Worm (Caenorhabditis elegans) whole organism, L4 larva: ENCODE measurements around the gene F16G10.11.
A peak's percentile ranks its signal among the peaks of the same experiment; 100 is the strongest.

Experiments
- F10B5.3 ChIP-seq: sonication (generic microtip); optimal IDR thresholded peaks from 2 replicates; lab custom pipeline; 2016; ENCODE audit warnings: mild to moderate bottlenecking, missing genetic modification characterization, missing compliant biosample characterization
- R02D3.7 ChIP-seq: fragments of 150-350 bp; sonication (generic microtip); optimal IDR thresholded peaks from 3 replicates; lab custom pipeline; 2014; ENCODE audit warnings: missing biosample characterization, missing genetic modification characterization
- T20F7.1 ChIP-seq: fragments of 200-800 bp; sonication (Bioruptor generic); optimal IDR thresholded peaks from 2 replicates; lab custom pipeline; 2018; ENCODE audit warnings: mild to moderate bottlenecking, missing genetic modification characterization, missing compliant biosample characterization
- Y48G9A.11 ChIP-seq: fragments of 200-800 bp; sonication (Bioruptor generic); IDR thresholded peaks from 2 replicates; pipeline ENCODE4 v1.3.6; 2022; ENCODE audit warnings: missing genetic modification reagents, missing genetic modification characterization, missing compliant biosample characterization
- ZK337.2 ChIP-seq: fragments of 200-800 bp; sonication (Bioruptor generic); IDR thresholded peaks from 2 replicates; pipeline ENCODE4 v1.3.6; 2022; ENCODE audit warnings: missing genetic modification reagents, missing genetic modification characterization, missing compliant biosample characterization
- aha-1 ChIP-seq: fragments of 150-350 bp; peaks from one replicate; lab custom pipeline; 2014; ENCODE audit warnings: missing biosample characterization, missing genetic modification characterization
- ama-1 ChIP-seq: fragments of 150-350 bp; optimal IDR thresholded peaks from 2 replicates; lab custom pipeline; 2014; ENCODE audit warnings: inconsistent platforms, mixed read lengths
- daf-8 ChIP-seq: fragments of 200-800 bp; sonication (Bioruptor generic); IDR thresholded peaks from 2 replicates; pipeline ENCODE4 v1.3.6; 2022; ENCODE audit warnings: missing genetic modification characterization, missing compliant biosample characterization
- dpl-1 ChIP-seq: fragments of 150-350 bp; optimal IDR thresholded peaks from 2 replicates; lab custom pipeline; 2014; ENCODE audit warnings: missing biosample characterization, missing genetic modification reagents, missing genetic modification characterization
- duxl-1 ChIP-seq: sonication (generic microtip); optimal IDR thresholded peaks from 2 replicates; lab custom pipeline; 2016; ENCODE audit warnings: mild to moderate bottlenecking, missing genetic modification characterization, moderate library complexity, missing compliant biosample characterization; ENCODE audit not compliant: poor library complexity
- hlh-30 ChIP-seq: sonication (generic microtip); optimal IDR thresholded peaks from 2 replicates; lab custom pipeline; 2017; ENCODE audit warnings: antibody characterized with exemption, mild to moderate bottlenecking, missing genetic modification characterization, missing compliant biosample characterization; ENCODE audit not compliant: insufficient read depth
- lir-3 ChIP-seq: sonication (generic microtip); optimal IDR thresholded peaks from 2 replicates; lab custom pipeline; 2016; ENCODE audit warnings: mild to moderate bottlenecking, missing genetic modification characterization, missing compliant biosample characterization
- nhr-77 ChIP-seq: fragments of 150-350 bp; optimal IDR thresholded peaks from 2 replicates; lab custom pipeline; 2014; ENCODE audit warnings: missing biosample characterization, missing genetic modification characterization
- saeg-2 ChIP-seq: fragments of 200-800 bp; sonication (Bioruptor generic); IDR thresholded peaks from 2 replicates; pipeline ENCODE4 v1.3.6; 2022; ENCODE audit warnings: missing genetic modification reagents, missing genetic modification characterization, missing compliant biosample characterization

Gene F16G10.11

ce11 chrII:2342004-2342479 lies 51.7 kb downstream of the F16G10.11 start, which contains the start of gene F43C11.6:
Gene F43C11.6, plus strand, starts transcription at chrII:2342429.
- no peak for TF ChIP-seq F10B5.3 (tag; lab: Kevin White, UChicago)
- TF ChIP-seq hlh-30 (tag; lab: Kevin White, UChicago): peak; percentile 59
- TF ChIP-seq nhr-77 (tag; lab: Kevin White, UChicago): peak; percentile 21
- TF ChIP-seq ama-1: no peak
- TF ChIP-seq daf-8 (GFP tag; lab: Robert Waterston, UW): no peak
- TF ChIP-seq aha-1: peak; percentile 71
- TF ChIP-seq duxl-1: peak; percentile 20
- TF ChIP-seq ZK337.2 (GFP tag; lab: Robert Waterston, UW): no peak
- TF ChIP-seq R02D3.7 (tag; lab: Kevin White, UChicago): peak; percentile 67
- peak; percentile 38 for TF ChIP-seq dpl-1 (GFP tag; lab: Kevin White, UChicago)
- no peak for TF ChIP-seq lir-3
- peak; percentile 67 for TF ChIP-seq Y48G9A.11 (GFP tag; lab: Robert Waterston, UW)
- peak; percentile 94 for TF ChIP-seq T20F7.1 (GFP tag; lab: Kevin White, UChicago)
- TF ChIP-seq saeg-2: no peak
